Fruit fly (Drosophila melanogaster): Measurements from ENCODE around the gene CG32809.

- no peak for TF ChIP-seq Crg-1 (GFP tag; optimal IDR thresholded peaks at IDR 0.05)
- peak; percentile 13 for TF ChIP-seq pad (GFP tag; optimal IDR thresholded peaks at IDR 0.05)
- TF ChIP-seq kay (GFP tag; ENCODE audit: borderline replicate concordance) = no peak
- TF ChIP-seq Hr96 (GFP tag; optimal IDR thresholded peaks at IDR 0.05) = no peak
These were observed 67.4 kb downstream of the CG32809 start for dm6 chrX:1625142-1625541.
